Fruit fly (Drosophila melanogaster): Measurements from ENCODE around the gene CG31913.

dm6 chr2L:5782866-5783265 is 965 bp upstream of the CG31913 start:
- TF ChIP-seq croc (GFP tag; conservative IDR thresholded peaks at IDR 0.05), result no peak
- no peak for TF ChIP-seq Elba2 (GFP tag; optimal IDR thresholded peaks at IDR 0.05)
- 0 out of 3 replicates have a peak, but pooled peaks have one; percentile 43 for TF ChIP-seq hb (GFP tag; IDR thresholded peaks at IDR 0.05; ENCODE audit: partially characterized antibody)
- TF ChIP-seq klu (GFP tag; IDR thresholded peaks at IDR 0.05), result no peak
- TF ChIP-seq pum (GFP tag; optimal IDR thresholded peaks at IDR 0.05), result no peak
- TF ChIP-seq pb (GFP tag; optimal IDR thresholded peaks at IDR 0.05), result no peak
- TF ChIP-seq ro (GFP tag; IDR thresholded peaks at IDR 0.05), result no peak
- TF ChIP-seq CG15479 (GFP tag; optimal IDR thresholded peaks at IDR 0.05), result no peak
- no peak for TF ChIP-seq tin (GFP tag; optimal IDR thresholded peaks at IDR 0.05)
- TF ChIP-seq CG4282 (GFP tag; optimal IDR thresholded peaks at IDR 0.05), result no peak
- no peak for TF ChIP-seq nerfin-1 (tag; optimal IDR thresholded peaks at IDR 0.05)

Data from whole organism, embryonic.